Fruit fly (Drosophila melanogaster): ENCODE measurements around the gene CG13377.

DNA sequence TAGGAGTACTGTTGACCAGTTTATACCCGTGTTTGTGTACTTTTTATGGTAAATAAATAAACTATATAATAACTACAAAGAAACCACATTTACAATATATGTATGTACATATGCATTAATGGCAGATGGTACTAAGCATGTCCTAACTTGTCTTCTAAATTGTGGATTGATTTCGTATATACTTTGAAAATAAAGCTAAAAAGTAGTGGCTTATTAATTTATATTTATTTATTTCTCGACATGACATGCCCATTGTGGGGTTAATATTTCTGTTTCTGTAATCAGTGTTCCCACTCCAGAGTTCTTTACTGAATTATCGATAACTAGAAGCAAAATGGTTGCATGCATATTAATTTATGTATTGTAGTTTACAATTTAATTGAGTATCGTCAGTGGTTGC lies 8.4 kb downstream of the CG13377 start, which contains the start of gene cin:
- peak; percentile 40 for TF ChIP-seq D1 (tag; optimal IDR thresholded peaks at IDR 0.05)
- TF ChIP-seq Pif1B (GFP tag; optimal IDR thresholded peaks at IDR 0.05) = peak; percentile 52
- no peak for TF ChIP-seq EcR (GFP tag; optimal IDR thresholded peaks at IDR 0.05)
- peak; percentile 76 for TF ChIP-seq CG15710 (tag; optimal IDR thresholded peaks at IDR 0.05)
- no peak for TF ChIP-seq CG10348 (GFP tag; IDR thresholded peaks at IDR 0.05)
- TF ChIP-seq CG9948 (tag; optimal IDR thresholded peaks at IDR 0.05) = peak; percentile 72
- peak; percentile 65 for TF ChIP-seq CG34367 (tag; optimal IDR thresholded peaks at IDR 0.05)
- TF ChIP-seq CG17806 (tag; optimal IDR thresholded peaks at IDR 0.05) = peak; percentile 71

Measured in whole organism, pupa.